Fruit fly (Drosophila melanogaster) whole organism, embryonic: Measurements from ENCODE around the gene CG15894.

Source experiments
- Asciz ChIP-seq: fragments of 200-800 bp; sonication (Bioruptor generic); optimal IDR thresholded peaks from 2 replicates; lab custom pipeline; 2017; ENCODE audit warnings: missing biosample characterization, mild to moderate bottlenecking, missing genetic modification characterization, missing genetic modification reagents
- Atf-2 ChIP-seq: fragments of 200-800 bp; sonication (Bioruptor generic); optimal IDR thresholded peaks from 2 replicates; lab custom pipeline; 2016; ENCODE audit warnings: missing biosample characterization, missing genetic modification characterization
- Bdp1 ChIP-seq: fragments of 200-800 bp; sonication (Bioruptor generic); optimal IDR thresholded peaks from 3 replicates; lab custom pipeline; 2016; ENCODE audit warnings: missing biosample characterization, missing genetic modification characterization
- CG10274 ChIP-seq: fragments of 200-800 bp; sonication (Bioruptor generic); optimal IDR thresholded peaks from 3 replicates; lab custom pipeline; 2017; ENCODE audit warnings: missing biosample characterization, mild to moderate bottlenecking, missing genetic modification characterization
- CG10565 ChIP-seq: fragments of 200-800 bp; sonication (Bioruptor generic); optimal IDR thresholded peaks from 3 replicates; lab custom pipeline; 2016; ENCODE audit warnings: missing biosample characterization, mild to moderate bottlenecking, missing genetic modification characterization
- CG10654 ChIP-seq: fragments of 200-800 bp; sonication (Bioruptor generic); optimal IDR thresholded peaks from 2 replicates; lab custom pipeline; 2016; ENCODE audit warnings: missing biosample characterization, missing genetic modification characterization
- CG12071 ChIP-seq: fragments of 200-800 bp; sonication (Bioruptor generic); optimal IDR thresholded peaks from 3 replicates; lab custom pipeline; 2018; ENCODE audit warnings: missing biosample characterization, mild to moderate bottlenecking, missing genetic modification characterization
- CG1233 ChIP-seq: fragments of 200-800 bp; sonication (Bioruptor generic); optimal IDR thresholded peaks from 4 replicates; lab custom pipeline; 2018; ENCODE audit warnings: missing biosample characterization, mild to moderate bottlenecking, missing genetic modification characterization
- CG13424 ChIP-seq: fragments of 200-800 bp; sonication (Bioruptor generic); optimal IDR thresholded peaks from 2 replicates; lab custom pipeline; 2019; ENCODE audit warnings: missing biosample characterization, mild to moderate bottlenecking, missing genetic modification characterization, moderate library complexity
- CG13775 ChIP-seq: fragments of 200-800 bp; sonication (Bioruptor generic); optimal IDR thresholded peaks from 3 replicates; lab custom pipeline; 2017; ENCODE audit warnings: missing biosample characterization, mild to moderate bottlenecking, missing genetic modification characterization
- CG15479 ChIP-seq: fragments of 200-800 bp; sonication (Bioruptor generic); optimal IDR thresholded peaks from 3 replicates; lab custom pipeline; 2019; ENCODE audit warnings: missing biosample characterization, mild to moderate bottlenecking, missing genetic modification characterization, moderate library complexity
- CG16779 ChIP-seq: fragments of 200-800 bp; sonication (Bioruptor generic); IDR thresholded peaks from 2 replicates; pipeline ENCODE4 v1.3.6; 2022; ENCODE audit warnings: missing biosample characterization, missing genetic modification characterization
- CG18619 ChIP-seq: fragments of 200-800 bp; sonication (Bioruptor generic); optimal IDR thresholded peaks from 3 replicates; lab custom pipeline; 2017; ENCODE audit warnings: missing biosample characterization, mild to moderate bottlenecking, missing genetic modification characterization
- CG4404 ChIP-seq: fragments of 200-800 bp; sonication (Bioruptor generic); IDR thresholded peaks from 2 replicates; pipeline ENCODE4 v1.3.6; 2022; ENCODE audit warnings: missing biosample characterization, missing genetic modification characterization
- CG4854 ChIP-seq: fragments of 200-800 bp; sonication (Bioruptor generic); optimal IDR thresholded peaks from 2 replicates; lab custom pipeline; 2016; ENCODE audit warnings: missing biosample characterization, missing genetic modification characterization, inconsistent platforms
- CG5245 ChIP-seq: fragments of 200-800 bp; sonication (Bioruptor generic); optimal IDR thresholded peaks from 3 replicates; lab custom pipeline; 2016; ENCODE audit warnings: missing biosample characterization, missing genetic modification characterization
- CG6272 ChIP-seq: fragments of 200-800 bp; sonication (Bioruptor generic); IDR thresholded peaks from 2 replicates; pipeline ENCODE4 v1.3.6; 2022; ENCODE audit warnings: missing biosample characterization, missing genetic modification characterization
- CG6654 ChIP-seq: fragments of 200-800 bp; sonication (Bioruptor generic); optimal IDR thresholded peaks from 2 replicates; lab custom pipeline; 2017; ENCODE audit warnings: missing biosample characterization, mild to moderate bottlenecking, missing genetic modification characterization
- CG7928 ChIP-seq: fragments of 200-800 bp; sonication (Bioruptor generic); optimal IDR thresholded peaks from 2 replicates; lab custom pipeline; 2017; ENCODE audit warnings: missing biosample characterization, mild to moderate bottlenecking, missing genetic modification characterization
- CG9215 ChIP-seq: fragments of 200-800 bp; sonication (Bioruptor generic); IDR thresholded peaks from 2 replicates; pipeline ENCODE4 v1.3.6; 2022; ENCODE audit warnings: missing biosample characterization, missing genetic modification characterization
- CG9609 ChIP-seq: fragments of 200-800 bp; sonication (Bioruptor generic); optimal IDR thresholded peaks from 3 replicates; lab custom pipeline; 2016; ENCODE audit warnings: missing biosample characterization, missing genetic modification characterization
- CG9797 ChIP-seq: fragments of 200-800 bp; sonication (Bioruptor generic); optimal IDR thresholded peaks from 3 replicates; lab custom pipeline; 2018; ENCODE audit warnings: missing biosample characterization, mild to moderate bottlenecking, missing genetic modification characterization
- CG9932 ChIP-seq: fragments of 200-800 bp; sonication (Bioruptor generic); IDR thresholded peaks from 2 replicates; pipeline ENCODE4 v1.3.6; 2022; ENCODE audit warnings: missing biosample characterization, missing genetic modification characterization
- CHES-1-like ChIP-seq: fragments of 200-800 bp; sonication (Bioruptor generic); optimal IDR thresholded peaks from 2 replicates; lab custom pipeline; 2016; ENCODE audit warnings: missing biosample characterization, missing genetic modification characterization
- CoRest ChIP-seq: fragments of 200-800 bp; sonication (Bioruptor generic); optimal IDR thresholded peaks from 3 replicates; lab custom pipeline; 2018; ENCODE audit warnings: missing biosample characterization, mild to moderate bottlenecking, missing genetic modification characterization, moderate library complexity
- Dad ChIP-seq: fragments of 200-800 bp; sonication (Bioruptor generic); optimal IDR thresholded peaks from 3 replicates; lab custom pipeline; 2016; ENCODE audit warnings: missing biosample characterization, missing genetic modification characterization
- Dp ChIP-seq: fragments of 200-800 bp; sonication (Bioruptor generic); optimal IDR thresholded peaks from 2 replicates; lab custom pipeline; 2018; ENCODE audit warnings: missing biosample characterization, mild to moderate bottlenecking, missing genetic modification characterization, moderate library complexity
- Dref ChIP-seq: fragments of 200-800 bp; sonication (Bioruptor generic); IDR thresholded peaks from 2 replicates; pipeline ENCODE4 v1.3.6; 2022; ENCODE audit warnings: missing biosample characterization, missing genetic modification characterization
- Fer2 ChIP-seq: fragments of 200-800 bp; sonication (Bioruptor generic); optimal IDR thresholded peaks from 2 replicates; lab custom pipeline; 2018; ENCODE audit warnings: missing biosample characterization, mild to moderate bottlenecking, missing genetic modification characterization, moderate library complexity
- H2.0 ChIP-seq: fragments of 200-800 bp; sonication (Bioruptor generic); IDR thresholded peaks from 2 replicates; pipeline ENCODE4 v1.3.6; 2022; ENCODE audit warnings: missing biosample characterization, missing genetic modification characterization
- Hmr ChIP-seq: fragments of 200-800 bp; sonication (Bioruptor generic); optimal IDR thresholded peaks from 3 replicates; lab custom pipeline; 2017; ENCODE audit warnings: mild to moderate bottlenecking, missing biosample characterization, missing genetic modification reagents, missing genetic modification characterization
- Jarid2 ChIP-seq: fragments of 200-800 bp; sonication (Bioruptor generic); optimal IDR thresholded peaks from 3 replicates; lab custom pipeline; 2017; ENCODE audit warnings: mild to moderate bottlenecking, missing biosample characterization, missing genetic modification reagents, missing genetic modification characterization
- MESR4 ChIP-seq: fragments of 200-800 bp; sonication (Bioruptor generic); optimal IDR thresholded peaks from 2 replicates; lab custom pipeline; 2018; ENCODE audit warnings: missing biosample characterization, mild to moderate bottlenecking, missing genetic modification characterization, moderate library complexity
- Nf-YA ChIP-seq: fragments of 200-800 bp; sonication (Bioruptor generic); IDR thresholded peaks from 2 replicates; pipeline ENCODE4 v1.3.6; 2022; ENCODE audit warnings: missing biosample characterization, missing genetic modification characterization
- Nf-YC ChIP-seq: fragments of 200-800 bp; optimal IDR thresholded peaks from 3 replicates; lab custom pipeline; 2019; ENCODE audit warnings: missing biosample characterization, mild to moderate bottlenecking, missing genetic modification characterization, moderate library complexity
- Ptx1 ChIP-seq: fragments of 200-800 bp; sonication (Bioruptor generic); IDR thresholded peaks from 2 replicates; pipeline ENCODE4 v1.3.6; 2022; ENCODE audit warnings: missing biosample characterization, missing genetic modification characterization
- Scr ChIP-seq: fragments of 200-800 bp; sonication (Bioruptor generic); IDR thresholded peaks from 2 replicates; pipeline ENCODE4 v1.3.6; 2022; ENCODE audit warnings: missing biosample characterization, missing genetic modification characterization; ENCODE audit not compliant: partially characterized antibody
- Stat92E ChIP-seq, 3 experiments: fragments of >200 bp in 2 of 3; fragments of 200-800 bp in 1 of 3; sonication (Bioruptor generic) in 1 of 3; optimal IDR thresholded peaks; 2 replicates each; lab custom pipeline; 2017 to 2019; ENCODE audit warnings: missing biosample characterization in 3 of 3, missing genetic modification characterization in 3 of 3, mild to moderate bottlenecking in 1 of 3, moderate library complexity in 1 of 3
- ash1 ChIP-seq: fragments of 200-800 bp; sonication (Bioruptor generic); optimal IDR thresholded peaks from 2 replicates; lab custom pipeline; 2018; ENCODE audit warnings: missing biosample characterization, mild to moderate bottlenecking, missing genetic modification characterization
- bowl ChIP-seq: fragments of 200-800 bp; sonication (Bioruptor generic); IDR thresholded peaks from 2 replicates; pipeline ENCODE4 v1.3.6; 2022; ENCODE audit warnings: missing biosample characterization, missing genetic modification characterization
- gsb ChIP-seq: fragments of 200-800 bp; sonication (Bioruptor generic); IDR thresholded peaks from 2 replicates; pipeline ENCODE4 v1.3.6; 2022; ENCODE audit warnings: missing biosample characterization, missing genetic modification characterization
- ind ChIP-seq: fragments of 200-800 bp; sonication (Bioruptor generic); optimal IDR thresholded peaks from 3 replicates; lab custom pipeline; 2016; ENCODE audit warnings: missing biosample characterization, missing genetic modification characterization
- insv ChIP-seq, 2 experiments: fragments of 200-800 bp; sonication (Bioruptor generic); optimal IDR thresholded peaks; 3 replicates each; lab custom pipeline; 2016 to 2018; ENCODE audit warnings: missing biosample characterization in 2 of 2, missing genetic modification characterization in 2 of 2
- lmd ChIP-seq: fragments of 200-800 bp; sonication (Bioruptor generic); IDR thresholded peaks from 2 replicates; pipeline ENCODE4 v1.3.6; 2022; ENCODE audit warnings: missing biosample characterization, missing genetic modification characterization
- pros ChIP-seq: fragments of 200-800 bp; sonication (Bioruptor generic); optimal IDR thresholded peaks from 3 replicates; lab custom pipeline; 2019; ENCODE audit warnings: missing biosample characterization, mild to moderate bottlenecking, missing genetic modification characterization, moderate library complexity
- rib ChIP-seq: fragments of 200-800 bp; sonication (Bioruptor generic); IDR thresholded peaks from 2 replicates; pipeline ENCODE4 v1.3.6; 2022; ENCODE audit warnings: missing biosample characterization, missing genetic modification characterization
- sd ChIP-seq: fragments of 200-800 bp; sonication (Bioruptor generic); optimal IDR thresholded peaks from 3 replicates; lab custom pipeline; 2018; ENCODE audit warnings: missing biosample characterization, mild to moderate bottlenecking, missing genetic modification characterization, moderate library complexity
- trem ChIP-seq: fragments of 200-800 bp; optimal IDR thresholded peaks from 3 replicates; lab custom pipeline; 2019; ENCODE audit warnings: missing biosample characterization, mild to moderate bottlenecking, missing genetic modification characterization, moderate library complexity
- wek ChIP-seq: fragments of 200-800 bp; sonication (Bioruptor generic); optimal IDR thresholded peaks from 3 replicates; lab custom pipeline; 2018; ENCODE audit warnings: missing biosample characterization, mild to moderate bottlenecking, missing genetic modification characterization, moderate library complexity
- z ChIP-seq: fragments of 200-800 bp; sonication (Bioruptor generic); IDR thresholded peaks from 3 replicates; pipeline ENCODE4 v1.3.6; 2022; ENCODE audit warnings: missing biosample characterization, missing genetic modification characterization

Gene CG15894

DNA sequence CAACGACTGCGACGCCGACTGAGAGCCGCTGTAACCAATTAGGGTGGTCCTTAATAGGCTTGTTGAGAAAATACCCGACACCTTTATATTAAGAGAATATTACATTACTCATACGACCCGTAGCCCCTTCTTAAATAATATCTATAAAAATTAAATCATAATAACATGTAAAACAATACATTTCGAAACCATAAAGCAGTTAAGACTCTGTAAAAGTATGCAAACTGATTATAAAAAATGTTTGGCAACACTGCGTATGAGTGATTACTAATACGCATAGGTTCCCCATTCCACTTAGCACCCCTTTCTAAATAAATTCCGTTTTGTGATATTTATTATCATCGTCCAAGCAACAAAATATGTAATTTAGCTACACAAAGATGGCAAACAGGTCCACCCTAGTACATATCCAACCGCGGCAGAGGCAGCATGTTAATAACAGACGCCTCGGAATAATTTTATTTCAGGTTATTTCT is 31.6 kb downstream of the CG15894 start (continued):
- TF ChIP-seq CG5245 (GFP tag; lab: Kevin White, UChicago): peak; percentile 61
- no peak for TF ChIP-seq Dref (GFP tag; lab: Robert Waterston, UW)
- no peak for TF ChIP-seq CG15479 (GFP tag; lab: Kevin White, UChicago)
- peak; percentile 55 for TF ChIP-seq trem (tag; lab: Kevin White, UChicago)
- TF ChIP-seq CG7928 (GFP tag; lab: Kevin White, UChicago): peak; percentile 53
- peak; percentile 61 for TF ChIP-seq CG9215 (GFP tag; lab: Robert Waterston, UW)
- no peak for TF ChIP-seq CG16779 (GFP tag; lab: Robert Waterston, UW)
- TF ChIP-seq Fer2 (tag; lab: Kevin White, UChicago): peak; percentile 46
- TF ChIP-seq pros: no peak
- TF ChIP-seq Atf-2 (GFP tag; lab: Kevin White, UChicago): no peak
- no peak for TF ChIP-seq Scr (GFP tag; lab: Robert Waterston, UW)
- TF ChIP-seq CG1233: peak; percentile 76
- TF ChIP-seq Dad (GFP tag; lab: Kevin White, UChicago): peak; percentile 23
- peak; percentile 87 for TF ChIP-seq CG18619 (GFP tag; lab: Kevin White, UChicago)
- peak; percentile 58 for TF ChIP-seq lmd
- no peak for TF ChIP-seq Nf-YA (GFP tag; lab: Robert Waterston, UW)
- TF ChIP-seq Jarid2 (GFP tag; lab: Kevin White, UChicago): peak; percentile 32
- TF ChIP-seq CG12071 (GFP tag; lab: Kevin White, UChicago): peak; percentile 42
- peak; percentile 76 for TF ChIP-seq CG13775 (GFP tag; lab: Kevin White, UChicago)
- TF ChIP-seq CG9797 (GFP tag; lab: Kevin White, UChicago): no peak
- TF ChIP-seq Hmr: peak; percentile 87
- no peak for TF ChIP-seq ash1
- peak in 1 of 2 experiments; percentile 49 for TF ChIP-seq insv (GFP tag; optimal IDR thresholded peaks at IDR 0.05; lab: Kevin White, UChicago)
- peak; percentile 59 for TF ChIP-seq CG6654 (GFP tag; lab: Kevin White, UChicago)
- no peak for TF ChIP-seq Stat92E (GFP tag; optimal IDR thresholded peaks at IDR 0.05; lab: Kevin White, UChicago)
- no peak for TF ChIP-seq z
- 0 out of 2 replicates have a peak, but pooled peaks have one; percentile 43 for TF ChIP-seq bowl (GFP tag; lab: Robert Waterston, UW)
- TF ChIP-seq gsb: 0 out of 2 replicates have a peak, but pooled peaks have one; percentile 18
- peak; percentile 5 for TF ChIP-seq wek (GFP tag; lab: Kevin White, UChicago)
- 0 out of 2 replicates have a peak, but pooled peaks have one; percentile 23 for TF ChIP-seq H2.0 (GFP tag; lab: Robert Waterston, UW)
- no peak for TF ChIP-seq sd (tag; lab: Kevin White, UChicago)
- peak; percentile 73 for TF ChIP-seq Nf-YC
- peak; percentile 45; the same call in 1 of the 2 replicates for TF ChIP-seq rib (GFP tag; lab: Robert Waterston, UW)
- no peak for TF ChIP-seq Dp
- TF ChIP-seq Bdp1: peak; percentile 8
- no peak for TF ChIP-seq MESR4 (GFP tag; lab: Kevin White, UChicago)
- peak; percentile 57 for TF ChIP-seq CG10654 (GFP tag; lab: Kevin White, UChicago)
- TF ChIP-seq CG9609: no peak
- TF ChIP-seq CoRest (tag; lab: Kevin White, UChicago): peak; percentile 87
- TF ChIP-seq CG13424 (tag; lab: Kevin White, UChicago): peak; percentile 86
- no peak for TF ChIP-seq CG6272
- peak; percentile 52 for TF ChIP-seq CG10274 (GFP tag; lab: Kevin White, UChicago)
- no peak for TF ChIP-seq CHES-1-like
- peak; percentile 66 for TF ChIP-seq CG9932
- peak; percentile 37 for TF ChIP-seq CG4854 (GFP tag; lab: Kevin White, UChicago)
- peak; percentile 67 for TF ChIP-seq Ptx1 (GFP tag; lab: Robert Waterston, UW)
- TF ChIP-seq CG4404 (GFP tag; lab: Robert Waterston, UW): no peak
- no peak for TF ChIP-seq CG10565 (GFP tag; lab: Kevin White, UChicago)
- peak; percentile 74 for TF ChIP-seq ind (GFP tag; lab: Kevin White, UChicago)
- peak; percentile 70 for TF ChIP-seq Asciz
